Worm (Caenorhabditis elegans): ENCODE data around the gene T06C12.11.

ce11 chrV:15888751-15889150, 4.0 kb upstream of the T06C12.11 start, which contains the start of gene cgt-1:
- TF ChIP-seq elt-1 (tag; optimal IDR thresholded peaks at IDR 0.05) (no peak), ZK546.5 (tag; optimal IDR thresholded peaks at IDR 0.05) (no peak), aly-2 (tag; optimal IDR thresholded peaks at IDR 0.05) (no peak), lin-15B (tag; optimal IDR thresholded peaks at IDR 0.05) (no peak), mdl-1 (tag; optimal IDR thresholded peaks at IDR 0.05) (no peak), elt-3 (tag; optimal IDR thresholded peaks at IDR 0.05) (no peak), nhr-67 (tag; optimal IDR thresholded peaks at IDR 0.05) (no peak), nhr-25 (tag; optimal IDR thresholded peaks at IDR 0.05) (no peak)
